Worm (Caenorhabditis elegans) whole organism, L4 larva: ENCODE data around the gene F42F12.3.

Source experiments
- aly-2 ChIP-seq: sonication (generic microtip); optimal IDR thresholded peaks from 2 replicates; lab custom pipeline; 2018; ENCODE audit warnings: missing biosample characterization, missing genetic modification characterization
- fkh-10 ChIP-seq: fragments of 150-350 bp; optimal IDR thresholded peaks from 2 replicates; lab custom pipeline; 2014; ENCODE audit warnings: missing biosample characterization, missing genetic modification reagents, missing genetic modification characterization
- lir-3 ChIP-seq: sonication (generic microtip); optimal IDR thresholded peaks from 2 replicates; lab custom pipeline; 2016; ENCODE audit warnings: mild to moderate bottlenecking, missing genetic modification characterization, missing compliant biosample characterization
- lsy-2 ChIP-seq, 2 experiments: fragments of 150-350 bp in 1 of 2; sonication (generic microtip) in 1 of 2; optimal IDR thresholded peaks; 2 replicates each; lab custom pipeline; 2014 to 2017; ENCODE audit warnings: missing biosample characterization in 2 of 2, missing genetic modification characterization in 2 of 2
- mes-2 ChIP-seq: sonication (generic microtip); optimal IDR thresholded peaks from 2 replicates; lab custom pipeline; 2016; ENCODE audit warnings: missing genotype, mild to moderate bottlenecking, missing genetic modification characterization, missing compliant biosample characterization; ENCODE audit not compliant: poor library complexity, severe bottlenecking
- nhr-11 ChIP-seq: fragments of 150-350 bp; optimal IDR thresholded peaks from 2 replicates; lab custom pipeline; 2014; ENCODE audit warnings: missing biosample characterization, missing genetic modification characterization
- nhr-237 ChIP-seq: sonication (generic microtip); optimal IDR thresholded peaks from 2 replicates; lab custom pipeline; 2017; ENCODE audit warnings: missing biosample characterization, missing genetic modification characterization
- nhr-28 ChIP-seq: fragments of 150-350 bp; optimal IDR thresholded peaks from 2 replicates; lab custom pipeline; 2014; ENCODE audit warnings: missing biosample characterization, missing genetic modification characterization
- nhr-6 ChIP-seq: fragments of 150-350 bp; optimal IDR thresholded peaks from 2 replicates; lab custom pipeline; 2014; ENCODE audit warnings: missing biosample characterization, missing genetic modification characterization
- unc-130 ChIP-seq: sonication (generic microtip); optimal IDR thresholded peaks from 2 replicates; lab custom pipeline; 2016; ENCODE audit warnings: missing genetic modification reagents, missing genetic modification characterization, missing compliant biosample characterization
- zfp-2 ChIP-seq: sonication (generic microtip); optimal IDR thresholded peaks from 2 replicates; lab custom pipeline; 2016; ENCODE audit warnings: mild to moderate bottlenecking, missing genetic modification characterization, missing compliant biosample characterization

- TF ChIP-seq lsy-2 (tag; optimal IDR thresholded peaks at IDR 0.05; lab: Kevin White, UChicago) (no peak), nhr-6 (tag; lab: Kevin White, UChicago) (no peak), nhr-11 (tag; lab: Kevin White, UChicago) (no peak), fkh-10 (GFP tag; lab: Kevin White, UChicago) (no peak), zfp-2 (tag; lab: Kevin White, UChicago) (no peak), mes-2 (tag; lab: Kevin White, UChicago) (no peak), nhr-237 (tag; lab: Kevin White, UChicago) (no peak), lir-3 (tag; lab: Kevin White, UChicago) (no peak), unc-130 (GFP tag; lab: Kevin White, UChicago) (no peak), nhr-28 (tag; lab: Kevin White, UChicago) (no peak), aly-2 (tag; lab: Kevin White, UChicago) (no peak)
Observed at ce11 chrX:12364804-12365203, 14.4 kb downstream of the F42F12.3 start, which contains the start of gene F19H6.5.
